Worm (Caenorhabditis elegans) whole organism, early embryonic: ENCODE data around the gene str-176.

ENCODE experiments used
- ama-1 ChIP-seq: fragments of 150-350 bp; optimal IDR thresholded peaks from 2 replicates; lab custom pipeline; 2014
- ceh-13 ChIP-seq: fragments of 200-800 bp; sonication (Bioruptor generic); optimal IDR thresholded peaks from 2 replicates; lab custom pipeline; 2018; ENCODE audit warnings: mild to moderate bottlenecking, missing genetic modification characterization, missing compliant biosample characterization
- ets-7 ChIP-seq: sonication (generic microtip); optimal IDR thresholded peaks from 2 replicates; lab custom pipeline; 2016; ENCODE audit warnings: missing genotype, missing genetic modification characterization, missing compliant biosample characterization
- flt-1 ChIP-seq: fragments of 200-800 bp; sonication (Bioruptor generic); IDR thresholded peaks from 2 replicates; pipeline ENCODE4 v1.3.6; 2022; ENCODE audit warnings: missing genetic modification characterization, missing compliant biosample characterization
- tbx-11 ChIP-seq: fragments of 200-800 bp; sonication (Bioruptor generic); IDR thresholded peaks from 2 replicates; pipeline ENCODE4 v1.3.6; 2022; ENCODE audit warnings: missing genetic modification characterization, missing compliant biosample characterization

DNA sequence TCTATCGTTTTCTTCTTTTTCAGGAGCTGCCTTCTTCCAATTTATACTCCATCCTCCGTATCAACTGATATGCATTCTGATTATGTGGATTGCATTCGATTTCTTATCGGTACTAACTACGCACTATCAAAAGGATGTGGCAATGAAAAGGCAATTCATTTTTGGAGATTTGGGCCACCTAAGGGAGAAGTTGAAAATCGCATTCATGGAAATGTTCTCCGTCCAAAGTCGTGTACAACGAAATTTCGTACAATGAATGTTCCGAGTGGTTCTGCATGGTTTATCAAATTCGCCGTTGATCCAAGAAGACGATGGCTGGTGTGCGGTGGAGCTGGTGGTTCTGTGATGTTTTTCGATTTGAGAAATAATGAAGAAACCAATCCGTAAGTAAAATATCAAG lies 49.1 kb upstream of the str-176 start, which contains the start of gene C09G4.4:
- TF ChIP-seq ama-1 (lab: Kevin White, UChicago): no peak
- TF ChIP-seq tbx-11 (GFP tag; lab: Robert Waterston, UW): no peak
- TF ChIP-seq flt-1 (GFP tag; lab: Robert Waterston, UW): no peak
- no peak for TF ChIP-seq ets-7 (tag; lab: Kevin White, UChicago)
- TF ChIP-seq ceh-13 (GFP tag; lab: Kevin White, UChicago): no peak
